Fruit fly (Drosophila melanogaster) whole organism, embryonic: ENCODE data around the gene klu.

ENCODE experiments used
- Bdp1 ChIP-seq: fragments of 200-800 bp; sonication (Bioruptor generic); optimal IDR thresholded peaks from 3 replicates; lab custom pipeline; 2016; ENCODE audit warnings: missing biosample characterization, missing genetic modification characterization
- Bteb2 ChIP-seq: fragments of 200-800 bp; sonication (Bioruptor generic); optimal IDR thresholded peaks from 2 replicates; lab custom pipeline; 2016; ENCODE audit warnings: missing biosample characterization, missing genetic modification characterization
- CG10274 ChIP-seq: fragments of 200-800 bp; sonication (Bioruptor generic); optimal IDR thresholded peaks from 3 replicates; lab custom pipeline; 2017; ENCODE audit warnings: missing biosample characterization, mild to moderate bottlenecking, missing genetic modification characterization
- CG10431 ChIP-seq: fragments of 200-800 bp; sonication (Bioruptor generic); optimal IDR thresholded peaks from 3 replicates; lab custom pipeline; 2018; ENCODE audit warnings: missing biosample characterization, mild to moderate bottlenecking, missing genetic modification characterization
- CG11093 ChIP-seq: fragments of 200-800 bp; sonication (Bioruptor generic); IDR thresholded peaks from 3 replicates; pipeline ENCODE4 v1.3.6; 2022; ENCODE audit warnings: missing biosample characterization, missing genetic modification characterization
- CG11504 ChIP-seq: fragments of 200-800 bp; sonication (Bioruptor generic); optimal IDR thresholded peaks from 3 replicates; lab custom pipeline; 2019; ENCODE audit warnings: missing biosample characterization, mild to moderate bottlenecking, missing genetic modification characterization, moderate library complexity
- CG13287 ChIP-seq: fragments of 200-800 bp; sonication (Bioruptor generic); IDR thresholded peaks from 2 replicates; pipeline ENCODE4 v1.3.6; 2022; ENCODE audit warnings: missing biosample characterization, missing genetic modification characterization; ENCODE audit not compliant: partially characterized antibody
- CG14667 ChIP-seq: fragments of 200-800 bp; sonication (Bioruptor generic); IDR thresholded peaks from 2 replicates; pipeline ENCODE4 v1.3.6; 2022; ENCODE audit warnings: missing biosample characterization, missing genetic modification characterization
- CG17186 ChIP-seq: fragments of 200-800 bp; sonication (Bioruptor generic); optimal IDR thresholded peaks from 3 replicates; lab custom pipeline; 2017; ENCODE audit warnings: missing biosample characterization, missing genetic modification reagents, missing genetic modification characterization
- CG17359 ChIP-seq: fragments of 200-800 bp; sonication (Bioruptor generic); optimal IDR thresholded peaks from 3 replicates; lab custom pipeline; 2018; ENCODE audit warnings: missing biosample characterization, mild to moderate bottlenecking, missing genetic modification characterization, moderate library complexity
- CG18011 ChIP-seq: fragments of 200-800 bp; sonication (Bioruptor generic); optimal IDR thresholded peaks from 2 replicates; lab custom pipeline; 2017; ENCODE audit warnings: missing biosample characterization, missing genetic modification characterization, mild to moderate bottlenecking, moderate library complexity, missing genotype
- CG31224 ChIP-seq: fragments of 200-800 bp; sonication (Bioruptor generic); IDR thresholded peaks from 2 replicates; pipeline ENCODE4 v1.3.6; 2022; ENCODE audit warnings: missing biosample characterization, missing genetic modification characterization
- CG4360 ChIP-seq: fragments of 200-800 bp; sonication (Bioruptor generic); IDR thresholded peaks from 2 replicates; pipeline ENCODE4 v1.3.6; 2022; ENCODE audit warnings: missing biosample characterization, missing genetic modification characterization
- CG4730 ChIP-seq: fragments of 200-800 bp; sonication (Bioruptor generic); IDR thresholded peaks from 2 replicates; pipeline ENCODE4 v1.3.6; 2022; ENCODE audit warnings: missing biosample characterization, missing genetic modification characterization
- CG4854 ChIP-seq: fragments of 200-800 bp; sonication (Bioruptor generic); optimal IDR thresholded peaks from 2 replicates; lab custom pipeline; 2016; ENCODE audit warnings: missing biosample characterization, missing genetic modification characterization, inconsistent platforms
- CG5180 ChIP-seq: fragments of 200-800 bp; sonication (Bioruptor generic); optimal IDR thresholded peaks from 3 replicates; lab custom pipeline; 2017; ENCODE audit warnings: missing biosample characterization, missing genetic modification characterization, mild to moderate bottlenecking, moderate library complexity, missing genetic modification reagents
- CG7556 ChIP-seq: fragments of 200-800 bp; sonication (Bioruptor generic); optimal IDR thresholded peaks from 2 replicates; lab custom pipeline; 2017; ENCODE audit warnings: missing biosample characterization, mild to moderate bottlenecking, missing genetic modification characterization
- CG8281 ChIP-seq: fragments of 200-800 bp; sonication (Bioruptor generic); optimal IDR thresholded peaks from 2 replicates; lab custom pipeline; 2018; ENCODE audit warnings: missing biosample characterization, mild to moderate bottlenecking, missing genetic modification characterization, moderate library complexity
- CG8478 ChIP-seq: fragments of >200 bp; optimal IDR thresholded peaks from 2 replicates; lab custom pipeline; 2018
- Dip3 ChIP-seq: fragments of 200-800 bp; sonication (Bioruptor generic); optimal IDR thresholded peaks from 3 replicates; lab custom pipeline; 2016; ENCODE audit warnings: missing biosample characterization, missing genetic modification characterization
- Gsc ChIP-seq: fragments of 200-800 bp; sonication (Bioruptor generic); IDR thresholded peaks from 2 replicates; pipeline ENCODE4 v1.3.6; 2022; ENCODE audit warnings: missing biosample characterization, missing genetic modification characterization
- HHEX ChIP-seq: fragments of 200-800 bp; sonication (Bioruptor generic); optimal IDR thresholded peaks from 3 replicates; lab custom pipeline; 2017; ENCODE audit warnings: missing biosample characterization, mild to moderate bottlenecking, missing genetic modification characterization, missing genetic modification reagents
- HLH4C ChIP-seq: fragments of 200-800 bp; sonication (Bioruptor generic); IDR thresholded peaks from 3 replicates; pipeline ENCODE4 v1.3.6; 2022; ENCODE audit warnings: missing biosample characterization, missing genetic modification characterization; ENCODE audit not compliant: partially characterized antibody
- Hr3 ChIP-seq: fragments of 200-800 bp; sonication (Bioruptor generic); optimal IDR thresholded peaks from 3 replicates; lab custom pipeline; 2016; ENCODE audit warnings: missing biosample characterization, missing genetic modification characterization
- Lim3 ChIP-seq: fragments of 200-800 bp; sonication (Bioruptor generic); IDR thresholded peaks from 2 replicates; pipeline ENCODE4 v1.3.6; 2022; ENCODE audit warnings: missing biosample characterization, missing genetic modification characterization
- Nf-YA ChIP-seq: fragments of 200-800 bp; sonication (Bioruptor generic); IDR thresholded peaks from 2 replicates; pipeline ENCODE4 v1.3.6; 2022; ENCODE audit warnings: missing biosample characterization, missing genetic modification characterization
- Oli ChIP-seq: fragments of 200-800 bp; sonication (Bioruptor generic); optimal IDR thresholded peaks from 2 replicates; lab custom pipeline; 2018; ENCODE audit warnings: missing biosample characterization, mild to moderate bottlenecking, missing genetic modification characterization, moderate library complexity
- PHDP ChIP-seq: fragments of 200-800 bp; sonication (Bioruptor generic); optimal IDR thresholded peaks from 3 replicates; lab custom pipeline; 2018; ENCODE audit warnings: missing biosample characterization, mild to moderate bottlenecking, missing genetic modification characterization, moderate library complexity
- chn ChIP-seq: fragments of 200-800 bp; sonication (Bioruptor generic); optimal IDR thresholded peaks from 2 replicates; lab custom pipeline; 2016; ENCODE audit warnings: missing biosample characterization, missing genetic modification characterization
- crp ChIP-seq, 2 experiments: fragments of 200-800 bp; sonication (Bioruptor generic); optimal IDR thresholded peaks; 2 replicates in 1 of 2; 3 replicates in 1 of 2; lab custom pipeline; 2017; ENCODE audit warnings: missing biosample characterization in 2 of 2, missing genetic modification characterization in 2 of 2, mild to moderate bottlenecking in 1 of 2, moderate library complexity in 1 of 2
- ems ChIP-seq: fragments of 200-800 bp; sonication (Bioruptor generic); optimal IDR thresholded peaks from 3 replicates; lab custom pipeline; 2016; ENCODE audit warnings: missing biosample characterization, missing genetic modification characterization
- ewg ChIP-seq: fragments of 200-800 bp; sonication (Bioruptor generic); optimal IDR thresholded peaks from 3 replicates; lab custom pipeline; 2017; ENCODE audit warnings: mild to moderate bottlenecking, missing biosample characterization, missing genetic modification reagents, missing genetic modification characterization
- gt ChIP-seq: fragments of 200-800 bp; sonication (Bioruptor generic); IDR thresholded peaks from 2 replicates; pipeline ENCODE4 v1.3.6; 2022; ENCODE audit warnings: missing biosample characterization, missing genetic modification characterization
- hbn ChIP-seq: fragments of 200-800 bp; sonication (Bioruptor generic); IDR thresholded peaks from 2 replicates; pipeline ENCODE4 v1.3.6; 2022; ENCODE audit warnings: missing biosample characterization, missing genetic modification characterization; ENCODE audit not compliant: partially characterized antibody
- klu ChIP-seq: fragments of 200-800 bp; sonication (Bioruptor generic); IDR thresholded peaks from 2 replicates; pipeline ENCODE4 v1.3.6; 2022; ENCODE audit warnings: missing biosample characterization, missing genetic modification characterization
- nau ChIP-seq: fragments of 200-800 bp; sonication (Bioruptor generic); optimal IDR thresholded peaks from 3 replicates; lab custom pipeline; 2017; ENCODE audit warnings: missing biosample characterization, mild to moderate bottlenecking, missing genetic modification characterization, missing genetic modification reagents
- nerfin-1 ChIP-seq: fragments of 200-800 bp; sonication (Bioruptor generic); optimal IDR thresholded peaks from 3 replicates; lab custom pipeline; 2019; ENCODE audit warnings: missing biosample characterization, mild to moderate bottlenecking, missing genetic modification characterization, moderate library complexity
- pan ChIP-seq, 4 experiments: fragments of >200 bp in 3 of 4; fragments of 200-800 bp in 1 of 4; sonication (Bioruptor generic) in 1 of 4; optimal IDR thresholded peaks in 3 of 4; IDR thresholded peaks in 1 of 4; 2 replicates each; pipeline versions ENCODE4 v1.3.6 to Lab custom; 2017 to 2022; ENCODE audit warnings: missing biosample characterization in 2 of 4, missing genetic modification characterization in 2 of 4, mixed read lengths in 1 of 4
- peb ChIP-seq: fragments of 200-800 bp; sonication (Bioruptor generic); IDR thresholded peaks from 2 replicates; pipeline ENCODE4 v1.3.6; 2022; ENCODE audit warnings: missing biosample characterization, missing genetic modification characterization
- sens-2 ChIP-seq: fragments of 200-800 bp; sonication (Bioruptor generic); IDR thresholded peaks from 2 replicates; pipeline ENCODE4 v1.3.6; 2022; ENCODE audit warnings: missing biosample characterization, missing genetic modification characterization

Gene klu

dm6 chr3L:11045009-11045408 is 36.0 kb upstream of the klu start (continued):
- TF ChIP-seq Bteb2: no peak
- peak; percentile 68 for TF ChIP-seq nerfin-1 (tag; lab: Kevin White, UChicago)
- no peak for TF ChIP-seq pan (optimal IDR thresholded peaks at IDR 0.05; lab: Kevin White, UChicago)
- TF ChIP-seq pan (GFP tag; optimal IDR thresholded peaks at IDR 0.05 in 1 of 2, IDR thresholded peaks at IDR 0.05 in 1 of 2): peak in 1 of 2 experiments; percentile 31
- TF ChIP-seq klu (GFP tag; lab: Robert Waterston, UW): no peak
- no peak for TF ChIP-seq Oli (tag; lab: Kevin White, UChicago)
- no peak for TF ChIP-seq Dip3
- TF ChIP-seq PHDP (tag; lab: Kevin White, UChicago): no peak
- no peak for TF ChIP-seq CG4854
- TF ChIP-seq CG31224 (GFP tag; lab: Robert Waterston, UW): peak; percentile 30; the same call in 1 of the 2 replicates
- TF ChIP-seq CG7556 (GFP tag; lab: Kevin White, UChicago): no peak
- no peak for TF ChIP-seq CG5180 (GFP tag; lab: Kevin White, UChicago)
- peak; percentile 3 for TF ChIP-seq CG11504 (tag; lab: Kevin White, UChicago)
- TF ChIP-seq Hr3 (GFP tag; lab: Kevin White, UChicago): no peak
- TF ChIP-seq gt (GFP tag; lab: Robert Waterston, UW): no peak
- TF ChIP-seq Nf-YA (GFP tag; lab: Robert Waterston, UW): no peak
- TF ChIP-seq peb (GFP tag; lab: Robert Waterston, UW): no peak
- TF ChIP-seq ewg: peak; percentile 40
- TF ChIP-seq CG4730: no peak
- TF ChIP-seq CG17186: no peak
- TF ChIP-seq Lim3 (GFP tag; lab: Robert Waterston, UW): no peak
- TF ChIP-seq CG8281: no peak
- no peak for TF ChIP-seq CG10431 (GFP tag; lab: Kevin White, UChicago)
- TF ChIP-seq CG8478 (lab: Kevin White, UChicago): no peak
- no peak for TF ChIP-seq HLH4C (GFP tag; lab: Robert Waterston, UW)
- TF ChIP-seq ems (GFP tag; lab: Kevin White, UChicago): no peak
- TF ChIP-seq CG10274 (GFP tag; lab: Kevin White, UChicago): peak; percentile 97
- TF ChIP-seq CG18011 (GFP tag; lab: Kevin White, UChicago): no peak
- peak; percentile 96 for TF ChIP-seq CG4360
- TF ChIP-seq Bdp1: no peak
- no peak for TF ChIP-seq CG11093 (GFP tag; lab: Robert Waterston, UW)
- TF ChIP-seq CG13287 (GFP tag; lab: Robert Waterston, UW): no peak

DNA sequence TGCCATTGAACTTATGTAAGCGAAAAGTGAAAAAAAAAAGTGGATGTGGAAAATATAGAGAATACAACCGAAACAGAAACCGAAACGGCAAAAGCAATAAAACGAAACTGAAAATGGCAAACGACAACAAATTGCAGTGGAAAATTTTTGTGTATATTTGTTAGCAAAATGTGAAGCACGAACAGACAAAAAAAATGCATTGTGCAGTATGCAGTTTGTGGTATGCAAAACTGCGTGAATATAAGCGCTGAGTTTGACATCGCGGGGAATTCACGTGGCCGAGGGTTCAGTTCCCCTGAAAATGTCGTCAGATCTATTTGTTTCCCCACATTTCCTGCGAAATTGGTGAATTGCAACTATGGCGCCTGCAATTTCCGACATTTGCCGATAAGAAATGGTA is 34.7 kb upstream of the klu start:
- TF ChIP-seq nau (no peak), sens-2 (no peak), crp (GFP tag; optimal IDR thresholded peaks at IDR 0.05; lab: Kevin White, UChicago) (no peak), chn (GFP tag; lab: Kevin White, UChicago) (no peak), HHEX (GFP tag; lab: Kevin White, UChicago) (no peak), hbn (GFP tag; lab: Robert Waterston, UW) (no peak), Gsc (GFP tag; lab: Robert Waterston, UW) (no peak), CG14667 (GFP tag; lab: Robert Waterston, UW) (no peak), PHDP (tag; lab: Kevin White, UChicago) (no peak), CG17359 (tag; lab: Kevin White, UChicago) (no peak)
- TF ChIP-seq, all 482 proteins: peak for 0
